Worm (Caenorhabditis elegans) whole organism, mixed stage, embryonic: ENCODE measurements around the gene mrps-5.

Source experiments
- M03D4.4 ChIP-seq: sonication (generic microtip); optimal IDR thresholded peaks from 2 replicates; lab custom pipeline; 2017; ENCODE audit warnings: mild to moderate bottlenecking, missing genetic modification characterization, missing compliant biosample characterization
- bed-3 ChIP-seq: fragments of 200-800 bp; sonication (Bioruptor generic); optimal IDR thresholded peaks from 3 replicates; lab custom pipeline; 2018; ENCODE audit warnings: mild to moderate bottlenecking, missing genetic modification characterization, moderate library complexity, missing compliant biosample characterization
- blmp-1 ChIP-seq: fragments of 150-350 bp; optimal IDR thresholded peaks from 2 replicates; lab custom pipeline; 2014; ENCODE audit warnings: missing biosample characterization, missing genetic modification characterization
- ceh-39 ChIP-seq: fragments of 150-350 bp; optimal IDR thresholded peaks from 2 replicates; lab custom pipeline; 2014; ENCODE audit warnings: missing biosample characterization, missing genetic modification characterization
- ceh-43 ChIP-seq: fragments of 200-800 bp; sonication (Bioruptor generic); optimal IDR thresholded peaks from 2 replicates; lab custom pipeline; 2018; ENCODE audit warnings: mild to moderate bottlenecking, missing genetic modification characterization, moderate library complexity, missing compliant biosample characterization
- ceh-83 ChIP-seq: fragments of 200-800 bp; sonication (Bioruptor generic); optimal IDR thresholded peaks from 2 replicates; lab custom pipeline; 2018; ENCODE audit warnings: mild to moderate bottlenecking, missing genetic modification characterization, missing compliant biosample characterization
- ces-1 ChIP-seq: fragments of 150-350 bp; optimal IDR thresholded peaks from 2 replicates; lab custom pipeline; 2014; ENCODE audit warnings: missing biosample characterization, missing genetic modification reagents, missing genetic modification characterization
- cnd-1 ChIP-seq: fragments of 200-800 bp; sonication (Bioruptor generic); optimal IDR thresholded peaks from 2 replicates; lab custom pipeline; 2018; ENCODE audit warnings: mild to moderate bottlenecking, missing genetic modification characterization, missing compliant biosample characterization
- drap-1 ChIP-seq: fragments of 200-800 bp; sonication (Bioruptor generic); optimal IDR thresholded peaks from 3 replicates; lab custom pipeline; 2018; ENCODE audit warnings: mild to moderate bottlenecking, missing genetic modification characterization, missing compliant biosample characterization
- elt-1 ChIP-seq: sonication (generic microtip); optimal IDR thresholded peaks from 2 replicates; lab custom pipeline; 2017; ENCODE audit warnings: missing genetic modification characterization, mild to moderate bottlenecking, missing compliant biosample characterization, antibody characterized with exemption, moderate library complexity, borderline replicate concordance; ENCODE audit not compliant: insufficient read depth
- elt-3 ChIP-seq: fragments of 150-350 bp; optimal IDR thresholded peaks from 2 replicates; lab custom pipeline; 2014; ENCODE audit warnings: missing biosample characterization, missing genetic modification characterization
- ham-2 ChIP-seq: fragments of 200-800 bp; sonication (Bioruptor generic); optimal IDR thresholded peaks from 2 replicates; lab custom pipeline; 2018; ENCODE audit warnings: mild to moderate bottlenecking, missing genetic modification characterization, missing compliant biosample characterization
- hlh-1 ChIP-seq: fragments of 150-350 bp; optimal IDR thresholded peaks from 2 replicates; lab custom pipeline; 2014; ENCODE audit warnings: missing biosample characterization, missing genetic modification reagents, missing genetic modification characterization
- lin-13 ChIP-seq: fragments of 150-350 bp; optimal IDR thresholded peaks from 2 replicates; lab custom pipeline; 2014; ENCODE audit warnings: missing biosample characterization, missing genetic modification characterization
- lin-32 ChIP-seq: fragments of 200-800 bp; sonication (Bioruptor generic); optimal IDR thresholded peaks from 2 replicates; lab custom pipeline; 2018; ENCODE audit warnings: mild to moderate bottlenecking, missing genetic modification characterization, missing compliant biosample characterization
- mab-5 ChIP-seq: fragments of 150-350 bp; optimal IDR thresholded peaks from 2 replicates; lab custom pipeline; 2014; ENCODE audit warnings: missing biosample characterization, missing genetic modification characterization
- mep-1 ChIP-seq: fragments of 150-350 bp; optimal IDR thresholded peaks from 2 replicates; lab custom pipeline; 2017; ENCODE audit warnings: missing biosample characterization, missing genetic modification reagents, missing genetic modification characterization, inconsistent platforms
- mls-2 ChIP-seq: sonication (generic microtip); optimal IDR thresholded peaks from 2 replicates; lab custom pipeline; 2016; ENCODE audit warnings: mild to moderate bottlenecking, missing genetic modification characterization, moderate library complexity, missing compliant biosample characterization
- nhr-12 ChIP-seq: fragments of 150-350 bp; optimal IDR thresholded peaks from 2 replicates; lab custom pipeline; 2014; ENCODE audit warnings: missing biosample characterization, missing genetic modification characterization
- nhr-2 ChIP-seq: fragments of 150-350 bp; optimal IDR thresholded peaks from 2 replicates; lab custom pipeline; 2014; ENCODE audit warnings: missing biosample characterization, missing genetic modification characterization
- nhr-237 ChIP-seq: fragments of 150-350 bp; optimal IDR thresholded peaks from 2 replicates; lab custom pipeline; 2014; ENCODE audit warnings: missing biosample characterization, missing genetic modification characterization
- nhr-28 ChIP-seq: fragments of 150-350 bp; optimal IDR thresholded peaks from 2 replicates; lab custom pipeline; 2014; ENCODE audit warnings: missing biosample characterization, missing genetic modification characterization
- nhr-76 ChIP-seq: sonication (generic microtip); optimal IDR thresholded peaks from 2 replicates; lab custom pipeline; 2017; ENCODE audit warnings: missing biosample characterization, missing genetic modification characterization
- pha-4 ChIP-seq: fragments of 150-350 bp; optimal IDR thresholded peaks from 2 replicates; lab custom pipeline; 2018; ENCODE audit warnings: missing biosample characterization, missing genetic modification reagents, missing genetic modification characterization
- snpc-4 ChIP-seq: fragments of 150-350 bp; optimal IDR thresholded peaks from 2 replicates; lab custom pipeline; 2014; ENCODE audit warnings: missing biosample characterization, missing genetic modification characterization
- tbx-8 ChIP-seq: fragments of 200-800 bp; sonication (Bioruptor generic); optimal IDR thresholded peaks from 2 replicates; lab custom pipeline; 2018; ENCODE audit warnings: mild to moderate bottlenecking, missing genetic modification characterization, moderate library complexity, missing compliant biosample characterization
- unc-120 ChIP-seq: sonication (generic microtip); optimal IDR thresholded peaks from 2 replicates; lab custom pipeline; 2017; ENCODE audit warnings: missing genetic modification characterization, missing compliant biosample characterization; ENCODE audit not compliant: poor library complexity, severe bottlenecking
- unc-39 ChIP-seq: fragments of 150-350 bp; optimal IDR thresholded peaks from 2 replicates; lab custom pipeline; 2014; ENCODE audit warnings: missing biosample characterization, missing genetic modification characterization
- unc-62 ChIP-seq: fragments of 150-350 bp; optimal IDR thresholded peaks from 2 replicates; lab custom pipeline; 2014; ENCODE audit warnings: missing biosample characterization, missing genetic modification reagents, missing genetic modification characterization
- zip-8 ChIP-seq: fragments of 150-350 bp; optimal IDR thresholded peaks from 2 replicates; lab custom pipeline; 2014; ENCODE audit warnings: missing biosample characterization, missing genetic modification characterization
- ztf-11 ChIP-seq: fragments of 150-350 bp; optimal IDR thresholded peaks from 2 replicates; lab custom pipeline; 2014; ENCODE audit warnings: missing biosample characterization, missing genetic modification characterization

mrps-5 gene

ce11 chrV:12599110-12599509 is 35.8 kb downstream of the mrps-5 start, which contains the start of the genes C14C10.10 and ril-2:
TSS of gene C14C10.10 (minus strand) at chrV:12599128.
TSS of gene ril-2 (minus strand) at chrV:12599157.
- TF ChIP-seq ceh-39 (no peak), nhr-2 (no peak), unc-120 (tag; lab: Kevin White, UChicago) (no peak), elt-3 (no peak), snpc-4 (tag; lab: Kevin White, UChicago) (no peak), ceh-83 (GFP tag; lab: Kevin White, UChicago) (no peak), ceh-43 (no peak), unc-62 (GFP tag; lab: Kevin White, UChicago) (no peak), nhr-237 (tag; lab: Kevin White, UChicago) (no peak), tbx-8 (GFP tag; lab: Kevin White, UChicago) (no peak), lin-13 (tag; lab: Kevin White, UChicago) (no peak), nhr-76 (tag; lab: Kevin White, UChicago) (no peak), elt-1 (tag; lab: Kevin White, UChicago) (no peak), ces-1 (GFP tag; lab: Kevin White, UChicago) (no peak), lin-32 (GFP tag; lab: Kevin White, UChicago) (no peak), hlh-1 (tag; lab: Kevin White, UChicago) (no peak), nhr-28 (tag; lab: Kevin White, UChicago) (no peak), mep-1 (tag; lab: Kevin White, UChicago) (no peak)

- TF ChIP-seq mep-1 (tag; lab: Kevin White, UChicago) (peak; percentile 1), zip-8 (no peak)
- TF ChIP-seq, all 35 proteins: peak for 1
These were observed 36.4 kb downstream of the mrps-5 start, which contains the start of gene C14C10.5 for ce11 chrV:12599510-12600242. TSS of gene C14C10.5 (plus strand) at chrV:12600192.

DNA sequence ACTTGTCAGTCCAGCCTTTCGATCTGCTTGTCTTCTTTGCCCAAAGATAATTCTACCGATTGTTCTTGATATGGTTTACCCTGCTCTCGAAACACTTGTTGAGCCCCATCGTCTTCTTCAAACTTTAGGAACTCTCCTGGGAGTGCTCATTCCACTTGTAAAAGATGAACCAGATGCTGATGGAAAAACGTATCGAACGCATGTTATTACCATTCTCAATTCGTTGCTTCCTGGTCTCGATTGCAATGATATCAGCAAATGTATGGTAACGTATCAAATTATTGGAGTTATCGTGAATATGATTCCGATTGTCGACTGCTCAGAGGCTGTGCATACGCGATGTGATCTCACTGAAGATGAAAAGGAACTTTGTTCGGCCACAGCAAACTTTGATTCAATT is 38.5 kb downstream of the mrps-5 start:
- TF ChIP-seq unc-39 (tag; lab: Kevin White, UChicago) (no peak), blmp-1 (tag; lab: Kevin White, UChicago) (no peak), mep-1 (tag; lab: Kevin White, UChicago) (no peak), pha-4 (no peak), ceh-43 (no peak), mab-5 (tag; lab: Kevin White, UChicago) (no peak), hlh-1 (tag; lab: Kevin White, UChicago) (no peak)
- TF ChIP-seq, all 35 proteins: peak for 0

DNA sequence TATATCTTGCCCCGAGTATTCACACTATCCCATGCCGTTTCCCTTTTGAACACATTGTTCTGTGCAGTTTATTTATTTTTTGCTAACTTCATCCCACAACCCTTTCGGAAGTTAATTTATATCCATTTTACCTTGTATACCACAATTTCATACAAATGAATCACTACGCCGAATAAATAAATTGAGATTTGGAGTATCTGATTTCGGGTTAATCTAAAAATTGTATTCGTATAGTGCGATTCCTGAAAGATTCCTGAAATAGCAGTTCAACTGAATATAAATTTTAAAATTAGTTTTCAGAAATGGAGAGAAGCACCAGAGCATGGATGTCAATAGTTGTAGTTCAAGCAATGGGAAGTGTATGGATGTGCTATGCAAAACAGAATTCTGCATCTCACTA is 43.8 kb downstream of the mrps-5 start, which contains the start of gene erg-28:
TSS of gene erg-28 (plus strand) at position 301 of the 400 bp plus-strand sequence.
- TF ChIP-seq drap-1 (GFP tag; lab: Kevin White, UChicago) (no peak), ztf-11 (tag; lab: Kevin White, UChicago) (no peak), mls-2 (tag; lab: Kevin White, UChicago) (no peak), snpc-4 (tag; lab: Kevin White, UChicago) (no peak), pha-4 (no peak), unc-120 (tag; lab: Kevin White, UChicago) (no peak), nhr-76 (tag; lab: Kevin White, UChicago) (no peak), mep-1 (tag; lab: Kevin White, UChicago) (no peak), elt-1 (tag; lab: Kevin White, UChicago) (no peak), nhr-237 (tag; lab: Kevin White, UChicago) (no peak), nhr-2 (no peak), nhr-28 (tag; lab: Kevin White, UChicago) (no peak)
- TF ChIP-seq, all 35 proteins: peak for 0

- TF ChIP-seq unc-62 (GFP tag; lab: Kevin White, UChicago) = no peak
These were observed 45.6 kb downstream of the mrps-5 start, which contains the start of gene ZC116.5 for ce11 chrV:12608857-12609256. TSS of gene ZC116.5 (minus strand) at chrV:12608957.

DNA sequence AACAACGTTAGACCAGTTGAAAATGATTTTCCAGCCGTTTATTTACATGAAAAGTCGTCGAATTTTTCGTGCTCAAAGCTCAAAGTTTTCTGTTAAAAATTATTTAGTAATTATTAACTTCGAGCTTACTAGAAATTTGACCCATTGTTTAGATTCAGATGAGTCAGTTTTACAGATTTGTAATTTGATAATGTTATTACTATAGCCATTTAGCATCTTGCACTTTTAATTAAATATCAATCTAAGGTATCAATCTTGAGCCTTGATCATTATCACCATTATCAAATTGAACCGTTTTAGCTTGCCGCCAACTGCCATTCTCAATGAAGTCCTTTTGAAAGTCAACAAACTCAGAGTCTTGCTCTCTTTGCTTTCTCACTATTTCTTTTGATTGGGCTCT is 46.2 kb downstream of the mrps-5 start, which contains the start of gene ZC116.1:
TSS of gene ZC116.1 (plus strand) at position 301 of the 400 bp plus-strand sequence.
- TF ChIP-seq nhr-237 (tag; lab: Kevin White, UChicago) (no peak), snpc-4 (tag; lab: Kevin White, UChicago) (no peak), M03D4.4 (no peak), hlh-1 (tag; lab: Kevin White, UChicago) (no peak), ztf-11 (tag; lab: Kevin White, UChicago) (no peak), cnd-1 (tag; lab: Kevin White, UChicago) (no peak), unc-62 (GFP tag; lab: Kevin White, UChicago) (no peak), nhr-28 (tag; lab: Kevin White, UChicago) (no peak), zip-8 (no peak), mls-2 (tag; lab: Kevin White, UChicago) (no peak), nhr-12 (tag; lab: Kevin White, UChicago) (no peak), nhr-2 (no peak), tbx-8 (GFP tag; lab: Kevin White, UChicago) (no peak), mep-1 (tag; lab: Kevin White, UChicago) (no peak), bed-3 (GFP tag; lab: Kevin White, UChicago) (no peak), ham-2 (GFP tag; lab: Kevin White, UChicago) (no peak), elt-1 (tag; lab: Kevin White, UChicago) (no peak), ceh-43 (no peak)
